Fruit fly (Drosophila melanogaster): ENCODE data around the gene CG17746.

Gene CG17746

DNA sequence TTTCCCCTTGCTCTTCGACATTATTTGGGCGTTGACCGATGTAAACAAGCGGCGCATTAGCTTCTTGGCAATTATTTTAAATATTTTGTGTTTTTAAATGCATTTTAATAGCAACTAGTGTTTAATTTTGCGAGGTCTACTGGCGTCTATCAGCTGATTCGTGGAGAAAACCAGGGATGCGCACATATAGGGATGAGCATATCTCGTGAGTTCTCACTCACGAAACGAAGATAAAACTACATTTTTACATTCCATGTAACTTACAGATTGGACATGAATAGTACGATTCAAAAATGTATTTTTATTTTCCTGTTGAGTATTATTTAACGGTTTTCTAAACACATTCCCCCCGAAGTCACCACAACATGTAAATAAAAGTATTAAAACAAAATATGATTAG, 41.9 kb downstream of the CG17746 start, which contains the start of gene CG14966 (continued):
- TF ChIP-seq Adf1 (GFP tag; IDR thresholded peaks at IDR 0.05): no peak
- TF ChIP-seq CG7786 (GFP tag; optimal IDR thresholded peaks at IDR 0.05): peak; percentile 0
- TF ChIP-seq CG8089 (GFP tag; optimal IDR thresholded peaks at IDR 0.05): no peak
- no peak for TF ChIP-seq CG6254 (GFP tag; optimal IDR thresholded peaks at IDR 0.05)
- no peak for TF ChIP-seq gt (GFP tag; IDR thresholded peaks at IDR 0.05)
- no peak for TF ChIP-seq CG11696 (GFP tag; IDR thresholded peaks at IDR 0.05)
- peak; percentile 45 for TF ChIP-seq CoRest (tag; optimal IDR thresholded peaks at IDR 0.05)
- TF ChIP-seq CG42726 (GFP tag; IDR thresholded peaks at IDR 0.05; ENCODE audit: partially characterized antibody): peak; percentile 91
- TF ChIP-seq CG7271 (tag; optimal IDR thresholded peaks at IDR 0.05): no peak
- no peak for TF ChIP-seq repo (GFP tag; optimal IDR thresholded peaks at IDR 0.05)
- no peak for TF ChIP-seq Sry-β (GFP tag; optimal IDR thresholded peaks at IDR 0.05)
- no peak for TF ChIP-seq Taf1 (GFP tag; IDR thresholded peaks at IDR 0.05)
- TF ChIP-seq Aef1 (GFP tag; IDR thresholded peaks at IDR 0.05): no peak
- TF ChIP-seq bbx (GFP tag; IDR thresholded peaks at IDR 0.05; ENCODE audit: partially characterized antibody): peak; percentile 96
- TF ChIP-seq psq (GFP tag; optimal IDR thresholded peaks at IDR 0.05): no peak
- TF ChIP-seq CG10321 (GFP tag; IDR thresholded peaks at IDR 0.05): no peak
- peak; percentile 33 for TF ChIP-seq CG12391 (tag; optimal IDR thresholded peaks at IDR 0.05)
- peak; percentile 34 for TF ChIP-seq grau (tag; optimal IDR thresholded peaks at IDR 0.05)
- TF ChIP-seq CG1529 (GFP tag; optimal IDR thresholded peaks at IDR 0.05): no peak
- no peak for TF ChIP-seq Ssrp (tag; optimal IDR thresholded peaks at IDR 0.05)
- TF ChIP-seq CG3847 (GFP tag; IDR thresholded peaks at IDR 0.05): peak; percentile 44
- no peak for TF ChIP-seq Neu2 (GFP tag; optimal IDR thresholded peaks at IDR 0.05; ENCODE audit: borderline replicate concordance)
- TF ChIP-seq CG7745 (tag; optimal IDR thresholded peaks at IDR 0.05): no peak
- TF ChIP-seq CG18262 (tag; optimal IDR thresholded peaks at IDR 0.05): peak; percentile 7
- TF ChIP-seq fd3F (GFP tag; optimal IDR thresholded peaks at IDR 0.05): no peak
- TF ChIP-seq vfl (GFP tag; optimal IDR thresholded peaks at IDR 0.05): peak; percentile 28
- no peak for TF ChIP-seq toy (GFP tag; IDR thresholded peaks at IDR 0.05)
- peak; percentile 44 for TF ChIP-seq CG12769 (tag; optimal IDR thresholded peaks at IDR 0.05)
- TF ChIP-seq Sox100B (GFP tag; optimal IDR thresholded peaks at IDR 0.05): no peak
- TF ChIP-seq HLH54F (GFP tag; optimal IDR thresholded peaks at IDR 0.05): peak; percentile 42
- no peak for TF ChIP-seq CG17328 (GFP tag; IDR thresholded peaks at IDR 0.05)
- peak; percentile 96 for TF ChIP-seq Sry-δ (GFP tag; optimal IDR thresholded peaks at IDR 0.05)
- TF ChIP-seq ash1 (GFP tag; optimal IDR thresholded peaks at IDR 0.05): no peak
- TF ChIP-seq CG1832 (GFP tag; optimal IDR thresholded peaks at IDR 0.05): no peak
- no peak for TF ChIP-seq CG8924 (tag; optimal IDR thresholded peaks at IDR 0.05)
- TF ChIP-seq Gug (GFP tag; IDR thresholded peaks at IDR 0.05): peak; percentile 5; the same call in 1 of the 4 replicates
- no peak for TF ChIP-seq CG15073 (GFP tag; optimal IDR thresholded peaks at IDR 0.05)
- TF ChIP-seq Hmr (GFP tag; optimal IDR thresholded peaks at IDR 0.05): peak; percentile 27
- TF ChIP-seq Fer2 (tag; optimal IDR thresholded peaks at IDR 0.05): no peak
- no peak for TF ChIP-seq CG9437 (GFP tag; optimal IDR thresholded peaks at IDR 0.05)
- TF ChIP-seq Hmx (GFP tag; optimal IDR thresholded peaks at IDR 0.05): peak; percentile 16
- TF ChIP-seq lov (optimal IDR thresholded peaks at IDR 0.05): no peak
- no peak for TF ChIP-seq lov (GFP tag; IDR thresholded peaks at IDR 0.05)
- TF ChIP-seq jigr1 (GFP tag; IDR thresholded peaks at IDR 0.05): no peak
- TF ChIP-seq wek (GFP tag; optimal IDR thresholded peaks at IDR 0.05): no peak
- no peak for TF ChIP-seq chn (GFP tag; optimal IDR thresholded peaks at IDR 0.05)
- TF ChIP-seq CG11723 (GFP tag; optimal IDR thresholded peaks at IDR 0.05): no peak
- peak; percentile 80 for TF ChIP-seq CG2129 (GFP tag; IDR thresholded peaks at IDR 0.05; ENCODE audit: partially characterized antibody)
- TF ChIP-seq ham (GFP tag; IDR thresholded peaks at IDR 0.05): no peak
- TF ChIP-seq CG12744 (GFP tag; optimal IDR thresholded peaks at IDR 0.05): no peak
- TF ChIP-seq CG12155 (GFP tag; optimal IDR thresholded peaks at IDR 0.05): peak; percentile 32
- peak; percentile 32 for TF ChIP-seq CG11504 (tag; optimal IDR thresholded peaks at IDR 0.05)

Measured in whole organism, embryonic.